Worm (Caenorhabditis elegans) whole organism, L4 larva: ENCODE results near the gene Y62H9A.9.

ENCODE experiments used
- lin-1 ChIP-seq: fragments of 200-800 bp; sonication (Bioruptor generic); IDR thresholded peaks from 2 replicates; pipeline ENCODE4 v1.3.6; 2022; ENCODE audit warnings: missing genetic modification reagents, missing genetic modification characterization, missing compliant biosample characterization
- nhr-28 ChIP-seq: fragments of 150-350 bp; optimal IDR thresholded peaks from 2 replicates; lab custom pipeline; 2014; ENCODE audit warnings: missing biosample characterization, missing genetic modification characterization

ce11 chrX:11879871-11880270, 18.1 kb downstream of the Y62H9A.9 start, which contains the start of the genes Y62H9A.3 and Y62H9A.4:
- TF ChIP-seq nhr-28 (tag; lab: Kevin White, UChicago), result no peak
- no peak for TF ChIP-seq lin-1 (GFP tag; lab: Robert Waterston, UW)
